Fruit fly (Drosophila melanogaster) whole organism, embryonic: ENCODE results near the gene CG7565.

Experiments
- CG10209 ChIP-seq: fragments of 200-800 bp; sonication (Bioruptor generic); optimal IDR thresholded peaks from 3 replicates; lab custom pipeline; 2017; ENCODE audit warnings: missing biosample characterization, mild to moderate bottlenecking, missing genetic modification characterization, missing genetic modification reagents
- CG12659 ChIP-seq: fragments of 200-800 bp; sonication (Bioruptor generic); optimal IDR thresholded peaks from 3 replicates; lab custom pipeline; 2017; ENCODE audit warnings: mild to moderate bottlenecking, missing biosample characterization, missing genetic modification reagents, missing genetic modification characterization
- CG13775 ChIP-seq: fragments of 200-800 bp; sonication (Bioruptor generic); optimal IDR thresholded peaks from 3 replicates; lab custom pipeline; 2017; ENCODE audit warnings: missing biosample characterization, mild to moderate bottlenecking, missing genetic modification characterization
- CG15073 ChIP-seq: fragments of 200-800 bp; sonication (Bioruptor generic); optimal IDR thresholded peaks from 2 replicates; lab custom pipeline; 2016; ENCODE audit warnings: missing biosample characterization, missing genetic modification characterization
- CG1529 ChIP-seq: fragments of 200-800 bp; sonication (Bioruptor generic); optimal IDR thresholded peaks from 3 replicates; lab custom pipeline; 2018; ENCODE audit warnings: missing biosample characterization, missing genetic modification characterization
- CG15514 ChIP-seq: fragments of 200-800 bp; sonication (Bioruptor generic); optimal IDR thresholded peaks from 3 replicates; lab custom pipeline; 2017; ENCODE audit warnings: missing biosample characterization, missing genetic modification characterization, mild to moderate bottlenecking, moderate library complexity, missing genetic modification reagents
- CG17328 ChIP-seq: fragments of 200-800 bp; sonication (Bioruptor generic); IDR thresholded peaks from 2 replicates; pipeline ENCODE4 v1.3.6; 2022; ENCODE audit warnings: missing biosample characterization, missing genetic modification characterization
- CG17568 ChIP-seq: fragments of 200-800 bp; sonication (Bioruptor generic); optimal IDR thresholded peaks from 2 replicates; lab custom pipeline; 2018; ENCODE audit warnings: missing biosample characterization, mild to moderate bottlenecking, missing genetic modification characterization, moderate library complexity
- CG18262 ChIP-seq: fragments of 200-800 bp; optimal IDR thresholded peaks from 3 replicates; lab custom pipeline; 2019; ENCODE audit warnings: missing biosample characterization, mild to moderate bottlenecking, missing genetic modification characterization, moderate library complexity
- CG2875 ChIP-seq: fragments of 200-800 bp; sonication (Bioruptor generic); optimal IDR thresholded peaks from 2 replicates; lab custom pipeline; 2017; ENCODE audit warnings: missing biosample characterization, mild to moderate bottlenecking, missing genetic modification characterization, missing genetic modification reagents
- CG32772 ChIP-seq: fragments of 200-800 bp; sonication (Bioruptor generic); IDR thresholded peaks from 2 replicates; pipeline ENCODE4 v1.3.6; 2022; ENCODE audit warnings: missing biosample characterization, missing genetic modification characterization
- CG3281 ChIP-seq: fragments of 200-800 bp; sonication (Bioruptor generic); optimal IDR thresholded peaks from 3 replicates; lab custom pipeline; 2017; ENCODE audit warnings: missing biosample characterization, mild to moderate bottlenecking, missing genetic modification characterization
- CG5180 ChIP-seq: fragments of 200-800 bp; sonication (Bioruptor generic); optimal IDR thresholded peaks from 3 replicates; lab custom pipeline; 2017; ENCODE audit warnings: missing biosample characterization, missing genetic modification characterization, mild to moderate bottlenecking, moderate library complexity, missing genetic modification reagents
- CG6854 ChIP-seq: fragments of 200-800 bp; sonication (Bioruptor generic); optimal IDR thresholded peaks from 3 replicates; lab custom pipeline; 2017; ENCODE audit warnings: missing biosample characterization, mild to moderate bottlenecking, missing genetic modification characterization
- CG7745 ChIP-seq: fragments of 200-800 bp; sonication (Bioruptor generic); optimal IDR thresholded peaks from 2 replicates; lab custom pipeline; 2018; ENCODE audit warnings: missing biosample characterization, mild to moderate bottlenecking, missing genetic modification characterization, moderate library complexity
- Camta ChIP-seq: fragments of 200-800 bp; sonication (Bioruptor generic); optimal IDR thresholded peaks from 2 replicates; lab custom pipeline; 2016; ENCODE audit warnings: missing biosample characterization, missing genetic modification characterization
- CoRest ChIP-seq: fragments of 200-800 bp; sonication (Bioruptor generic); optimal IDR thresholded peaks from 3 replicates; lab custom pipeline; 2018; ENCODE audit warnings: missing biosample characterization, mild to moderate bottlenecking, missing genetic modification characterization, moderate library complexity
- D ChIP-seq, 2 experiments: fragments of 200-800 bp in 1 of 2; fragments of >200 bp in 1 of 2; sonication (Bioruptor generic) in 1 of 2; optimal IDR thresholded peaks; 2 replicates in 1 of 2; 3 replicates in 1 of 2; lab custom pipeline; 2017; ENCODE audit warnings: mild to moderate bottlenecking in 1 of 2, missing biosample characterization in 1 of 2, missing genetic modification characterization in 1 of 2, missing genetic modification reagents in 1 of 2
- Dek ChIP-seq: fragments of 200-800 bp; sonication (Bioruptor generic); optimal IDR thresholded peaks from 3 replicates; lab custom pipeline; 2019; ENCODE audit warnings: missing biosample characterization, mild to moderate bottlenecking, missing genetic modification characterization, moderate library complexity
- Dp ChIP-seq: fragments of 200-800 bp; sonication (Bioruptor generic); optimal IDR thresholded peaks from 2 replicates; lab custom pipeline; 2018; ENCODE audit warnings: missing biosample characterization, mild to moderate bottlenecking, missing genetic modification characterization, moderate library complexity
- H15 ChIP-seq: fragments of 200-800 bp; sonication (Bioruptor generic); IDR thresholded peaks from 3 replicates; pipeline ENCODE4 v1.3.6; 2022; ENCODE audit warnings: missing biosample characterization, missing genetic modification characterization
- Optix ChIP-seq: fragments of 200-800 bp; sonication (Bioruptor generic); IDR thresholded peaks from 3 replicates; pipeline ENCODE4 v1.3.6; 2022; ENCODE audit warnings: missing biosample characterization, missing genetic modification characterization
- PHDP ChIP-seq: fragments of 200-800 bp; sonication (Bioruptor generic); optimal IDR thresholded peaks from 3 replicates; lab custom pipeline; 2018; ENCODE audit warnings: missing biosample characterization, mild to moderate bottlenecking, missing genetic modification characterization, moderate library complexity
- Six4 ChIP-seq: fragments of 200-800 bp; sonication (Bioruptor generic); optimal IDR thresholded peaks from 2 replicates; lab custom pipeline; 2016; ENCODE audit warnings: missing biosample characterization, missing genetic modification characterization
- Sry-β ChIP-seq: fragments of 200-800 bp; sonication (Bioruptor generic); optimal IDR thresholded peaks from 2 replicates; lab custom pipeline; 2018; ENCODE audit warnings: missing biosample characterization, mild to moderate bottlenecking, missing genetic modification characterization, moderate library complexity
- Ssrp ChIP-seq: fragments of 200-800 bp; sonication (Bioruptor generic); optimal IDR thresholded peaks from 2 replicates; lab custom pipeline; 2018; ENCODE audit warnings: missing biosample characterization, mild to moderate bottlenecking, missing genetic modification characterization, moderate library complexity
- Taf1 ChIP-seq: fragments of 200-800 bp; sonication (Bioruptor generic); IDR thresholded peaks from 2 replicates; pipeline ENCODE4 v1.3.6; 2022; ENCODE audit warnings: missing biosample characterization, missing genetic modification characterization
- Tbp ChIP-seq: fragments of >200 bp; optimal IDR thresholded peaks from 2 replicates; lab custom pipeline; 2018; ENCODE audit warnings: missing biosample characterization, missing genetic modification characterization
- Trl ChIP-seq, 3 experiments: fragments of >200 bp in 2 of 3; fragments of 200-800 bp in 1 of 3; sonication (Bioruptor generic) in 1 of 3; optimal IDR thresholded peaks; 2 replicates in 1 of 3; 3 replicates in 2 of 3; lab custom pipeline; 2016 to 2017; ENCODE audit warnings: missing biosample characterization in 1 of 3, missing genetic modification characterization in 1 of 3
- al ChIP-seq: fragments of 200-800 bp; sonication (Bioruptor generic); IDR thresholded peaks from 2 replicates; pipeline ENCODE4 v1.3.6; 2022; ENCODE audit warnings: missing biosample characterization, missing genetic modification characterization
- ase ChIP-seq: fragments of 200-800 bp; sonication (Bioruptor generic); IDR thresholded peaks from 3 replicates; pipeline ENCODE4 v1.3.6; 2022; ENCODE audit warnings: missing biosample characterization, missing genetic modification characterization
- bbx ChIP-seq: fragments of 200-800 bp; sonication (Bioruptor generic); IDR thresholded peaks from 2 replicates; pipeline ENCODE4 v1.3.6; 2022; ENCODE audit warnings: missing biosample characterization, missing genetic modification characterization; ENCODE audit not compliant: partially characterized antibody
- cg ChIP-seq: fragments of 200-800 bp; sonication (Bioruptor generic); optimal IDR thresholded peaks from 3 replicates; lab custom pipeline; 2019; ENCODE audit warnings: missing biosample characterization, mild to moderate bottlenecking, missing genetic modification characterization, moderate library complexity
- cwo ChIP-seq: fragments of 200-800 bp; sonication (Bioruptor generic); optimal IDR thresholded peaks from 3 replicates; lab custom pipeline; 2017; ENCODE audit warnings: missing biosample characterization, missing genetic modification characterization, mild to moderate bottlenecking, moderate library complexity, missing genetic modification reagents
- dmrt99B ChIP-seq: fragments of 200-800 bp; sonication (Bioruptor generic); optimal IDR thresholded peaks from 2 replicates; lab custom pipeline; 2018; ENCODE audit warnings: missing biosample characterization, mild to moderate bottlenecking, missing genetic modification characterization, moderate library complexity
- fd96Cb ChIP-seq: fragments of 200-800 bp; sonication (Bioruptor generic); optimal IDR thresholded peaks from 2 replicates; lab custom pipeline; 2018; ENCODE audit warnings: missing biosample characterization, mild to moderate bottlenecking, missing genetic modification characterization, moderate library complexity
- ftz-f1 ChIP-seq: fragments of 200-800 bp; sonication (Bioruptor generic); optimal IDR thresholded peaks from 2 replicates; lab custom pipeline; 2016; ENCODE audit warnings: missing biosample characterization, missing genetic modification characterization
- gcm2 ChIP-seq: fragments of 200-800 bp; sonication (Bioruptor generic); optimal IDR thresholded peaks from 2 replicates; lab custom pipeline; 2016; ENCODE audit warnings: missing biosample characterization, missing genetic modification characterization
- jumu ChIP-seq: fragments of 200-800 bp; sonication (Bioruptor generic); optimal IDR thresholded peaks from 3 replicates; lab custom pipeline; 2016; ENCODE audit warnings: missing biosample characterization, missing genetic modification characterization
- knrl ChIP-seq: fragments of 200-800 bp; sonication (Bioruptor generic); IDR thresholded peaks from 3 replicates; pipeline ENCODE4 v1.3.6; 2022; ENCODE audit warnings: missing biosample characterization, missing genetic modification characterization; ENCODE audit not compliant: partially characterized antibody
- onecut ChIP-seq: fragments of 200-800 bp; sonication (Bioruptor generic); IDR thresholded peaks from 2 replicates; pipeline ENCODE4 v1.3.6; 2022; ENCODE audit warnings: missing biosample characterization, missing genetic modification characterization
- org-1 ChIP-seq: fragments of 200-800 bp; sonication (Bioruptor generic); optimal IDR thresholded peaks from 2 replicates; lab custom pipeline; 2017; ENCODE audit warnings: missing biosample characterization, missing genetic modification characterization
- sd ChIP-seq: fragments of 200-800 bp; sonication (Bioruptor generic); optimal IDR thresholded peaks from 3 replicates; lab custom pipeline; 2018; ENCODE audit warnings: missing biosample characterization, mild to moderate bottlenecking, missing genetic modification characterization, moderate library complexity
- sqz ChIP-seq: fragments of 200-800 bp; sonication (Bioruptor generic); optimal IDR thresholded peaks from 3 replicates; lab custom pipeline; 2018; ENCODE audit warnings: missing biosample characterization, mild to moderate bottlenecking, missing genetic modification characterization
- tap ChIP-seq: fragments of 200-800 bp; optimal IDR thresholded peaks from 3 replicates; lab custom pipeline; 2019; ENCODE audit warnings: missing biosample characterization, mild to moderate bottlenecking, missing genetic modification characterization, moderate library complexity
- tio ChIP-seq: fragments of 200-800 bp; sonication (Bioruptor generic); optimal IDR thresholded peaks from 2 replicates; lab custom pipeline; 2017; ENCODE audit warnings: missing biosample characterization, missing genetic modification characterization, inconsistent platforms

Gene CG7565

dm6 chr3L:8063214-8064156 lies 28.1 kb downstream of the CG7565 start, which contains the start of gene Sarm (continued):
- peak; percentile 52 for TF ChIP-seq CG6854 (GFP tag; lab: Kevin White, UChicago)
- peak; percentile 36 for TF ChIP-seq fd96Cb (tag; lab: Kevin White, UChicago)
- TF ChIP-seq CG3281 (GFP tag; lab: Kevin White, UChicago): peak; percentile 61
- peak; percentile 75 for TF ChIP-seq CoRest
- TF ChIP-seq dmrt99B (tag; lab: Kevin White, UChicago): peak; percentile 60
- TF ChIP-seq Optix (GFP tag; lab: Robert Waterston, UW): no peak
- TF ChIP-seq CG17328 (GFP tag; lab: Robert Waterston, UW): 0 out of 2 replicates have a peak, but pooled peaks have one; percentile 18
- TF ChIP-seq tap (tag; lab: Kevin White, UChicago): no peak
- no peak for TF ChIP-seq Tbp (GFP tag; lab: Kevin White, UChicago)
- TF ChIP-seq sqz (GFP tag; lab: Kevin White, UChicago): no peak
- TF ChIP-seq Ssrp (tag; lab: Kevin White, UChicago): peak; percentile 30
- peak; percentile 93 for TF ChIP-seq Sry-β (GFP tag; lab: Kevin White, UChicago)
- TF ChIP-seq cg (GFP tag; lab: Kevin White, UChicago): peak; percentile 70
- no peak for TF ChIP-seq onecut
- peak; percentile 18 for TF ChIP-seq cwo (GFP tag; lab: Kevin White, UChicago)
- TF ChIP-seq tio (GFP tag; lab: Kevin White, UChicago): peak; percentile 36
- 0 out of 2 replicates have a peak, but pooled peaks have one; percentile 9 for TF ChIP-seq Taf1 (GFP tag; lab: Robert Waterston, UW)
- TF ChIP-seq CG1529 (GFP tag; lab: Kevin White, UChicago): peak; percentile 70
- TF ChIP-seq D (optimal IDR thresholded peaks at IDR 0.05; lab: Kevin White, UChicago): no peak
- peak; percentile 35 for TF ChIP-seq D (GFP tag; optimal IDR thresholded peaks at IDR 0.05; lab: Kevin White, UChicago)
- TF ChIP-seq knrl (GFP tag; lab: Robert Waterston, UW): no peak
- no peak for TF ChIP-seq al
- peak; percentile 32 for TF ChIP-seq CG15514 (GFP tag; lab: Kevin White, UChicago)
- peak; percentile 3 for TF ChIP-seq CG10209 (GFP tag; lab: Kevin White, UChicago)
- TF ChIP-seq jumu: no peak
- TF ChIP-seq Dp: no peak
- peak; percentile 52 for TF ChIP-seq Six4 (GFP tag; lab: Kevin White, UChicago)
- TF ChIP-seq ftz-f1 (GFP tag; lab: Kevin White, UChicago): peak; percentile 61
- TF ChIP-seq CG32772 (GFP tag; lab: Robert Waterston, UW): no peak
- peak; percentile 54 for TF ChIP-seq CG18262 (tag; lab: Kevin White, UChicago)
- peak; percentile 41 for TF ChIP-seq CG12659 (GFP tag; lab: Kevin White, UChicago)
- TF ChIP-seq CG7745 (tag; lab: Kevin White, UChicago): peak; percentile 94
- 0 out of 3 replicates have a peak, but pooled peaks have one; percentile 15 for TF ChIP-seq H15
- peak; percentile 27 for TF ChIP-seq CG13775 (GFP tag; lab: Kevin White, UChicago)
- peak; percentile 4 for TF ChIP-seq CG17568 (GFP tag; lab: Kevin White, UChicago)
- no peak for TF ChIP-seq Camta
- peak; percentile 60 for TF ChIP-seq PHDP (tag; lab: Kevin White, UChicago)
- TF ChIP-seq sd (tag; lab: Kevin White, UChicago): peak; percentile 24
- TF ChIP-seq ase (GFP tag; lab: Robert Waterston, UW): no peak
- TF ChIP-seq Trl (optimal IDR thresholded peaks at IDR 0.05; lab: Kevin White, UChicago): peak; percentile 35 to 65
- no peak for TF ChIP-seq Trl (GFP tag; optimal IDR thresholded peaks at IDR 0.05; lab: Kevin White, UChicago)
- peak; percentile 34 for TF ChIP-seq CG2875 (GFP tag; lab: Kevin White, UChicago)
- TF ChIP-seq gcm2 (GFP tag; lab: Kevin White, UChicago): no peak
- TF ChIP-seq org-1: peak; percentile 6
- peak; percentile 33 for TF ChIP-seq CG5180 (GFP tag; lab: Kevin White, UChicago)
- peak; percentile 56 for TF ChIP-seq Dek (tag; lab: Kevin White, UChicago)
- TF ChIP-seq bbx (GFP tag; lab: Robert Waterston, UW): peak; percentile 43; the same call in 1 of the 2 replicates
- no peak for TF ChIP-seq CG15073
